Worm (Caenorhabditis elegans) whole organism, L2 larva: ENCODE measurements around the gene E02H1.1.

ENCODE experiments used
- C34F6.9 ChIP-seq: fragments of 150-350 bp; optimal IDR thresholded peaks from 2 replicates; lab custom pipeline; 2014; ENCODE audit warnings: missing biosample characterization, missing genetic modification characterization
- R02D3.7 ChIP-seq: fragments of 150-350 bp; optimal IDR thresholded peaks from 2 replicates; lab custom pipeline; 2014; ENCODE audit warnings: missing biosample characterization, missing genetic modification characterization
- Y55F3AM.14 ChIP-seq: fragments of 200-800 bp; sonication (Bioruptor generic); optimal IDR thresholded peaks from 2 replicates; lab custom pipeline; 2018; ENCODE audit warnings: mild to moderate bottlenecking, missing genetic modification characterization, missing compliant biosample characterization
- alr-1 ChIP-seq: fragments of 150-350 bp; optimal IDR thresholded peaks from 2 replicates; lab custom pipeline; 2014; ENCODE audit warnings: missing biosample characterization, missing genetic modification characterization
- aly-2 ChIP-seq: fragments of 150-350 bp; optimal IDR thresholded peaks from 2 replicates; lab custom pipeline; 2014; ENCODE audit warnings: missing biosample characterization, missing genetic modification characterization
- ama-1 ChIP-seq: fragments of 150-350 bp; optimal IDR thresholded peaks from 2 replicates; lab custom pipeline; 2018; ENCODE audit warnings: inconsistent platforms
- blmp-1 ChIP-seq: sonication (generic microtip); optimal IDR thresholded peaks from 2 replicates; lab custom pipeline; 2017; ENCODE audit warnings: missing genetic modification characterization, mild to moderate bottlenecking, missing compliant biosample characterization, antibody characterized with exemption, moderate library complexity; ENCODE audit not compliant: insufficient read depth
- ceh-16 ChIP-seq: fragments of 150-350 bp; optimal IDR thresholded peaks from 2 replicates; lab custom pipeline; 2014; ENCODE audit warnings: missing biosample characterization, missing genetic modification characterization
- crh-2 ChIP-seq: sonication (generic microtip); optimal IDR thresholded peaks from 2 replicates; lab custom pipeline; 2017; ENCODE audit warnings: missing biosample characterization, missing genetic modification characterization
- dmd-4 ChIP-seq: sonication (generic microtip); optimal IDR thresholded peaks from 2 replicates; lab custom pipeline; 2017; ENCODE audit warnings: missing biosample characterization, missing genetic modification characterization
- egl-27 ChIP-seq: sonication (generic microtip); optimal IDR thresholded peaks from 3 replicates; lab custom pipeline; 2017; ENCODE audit warnings: missing biosample characterization, missing genetic modification reagents, missing genetic modification characterization
- elt-3 ChIP-seq: sonication (generic microtip); optimal IDR thresholded peaks from 2 replicates; lab custom pipeline; 2017; ENCODE audit warnings: missing biosample characterization, missing genetic modification characterization
- fos-1 ChIP-seq: fragments of 150-350 bp; optimal IDR thresholded peaks from 2 replicates; lab custom pipeline; 2014; ENCODE audit warnings: missing biosample characterization, missing genetic modification characterization
- gmeb-1 ChIP-seq: fragments of 150-350 bp; optimal IDR thresholded peaks from 2 replicates; lab custom pipeline; 2014; ENCODE audit warnings: missing biosample characterization, missing genetic modification characterization
- lin-11 ChIP-seq: fragments of 150-350 bp; sonication (generic microtip); optimal IDR thresholded peaks from 2 replicates; lab custom pipeline; 2014; ENCODE audit warnings: missing biosample characterization, missing genetic modification characterization, inconsistent platforms, mixed read lengths
- lin-39 ChIP-seq: fragments of 150-350 bp; optimal IDR thresholded peaks from 2 replicates; lab custom pipeline; 2014; ENCODE audit warnings: missing biosample characterization, missing genetic modification reagents, missing genetic modification characterization
- lsy-2 ChIP-seq, 2 experiments: fragments of 150-350 bp in 1 of 2; sonication (generic microtip) in 1 of 2; optimal IDR thresholded peaks; 2 replicates each; lab custom pipeline; 2014 to 2017; ENCODE audit warnings: missing biosample characterization in 2 of 2, missing genetic modification characterization in 2 of 2
- mab-5 ChIP-seq: fragments of 150-350 bp; optimal IDR thresholded peaks from 2 replicates; lab custom pipeline; 2014; ENCODE audit warnings: missing biosample characterization, missing genetic modification characterization
- mbf-1 ChIP-seq: sonication (generic microtip); optimal IDR thresholded peaks from 2 replicates; lab custom pipeline; 2017; ENCODE audit warnings: missing biosample characterization, missing genetic modification characterization
- mdl-1 ChIP-seq, 2 experiments: fragments of 150-350 bp in 1 of 2; sonication (generic microtip) in 1 of 2; optimal IDR thresholded peaks; 2 replicates each; lab custom pipeline; 2017; ENCODE audit warnings: missing biosample characterization in 2 of 2, missing genetic modification characterization in 2 of 2
- nhr-129 ChIP-seq: fragments of 150-350 bp; optimal IDR thresholded peaks from 2 replicates; lab custom pipeline; 2014; ENCODE audit warnings: missing biosample characterization, missing genetic modification characterization
- nhr-23 ChIP-seq: fragments of 150-350 bp; optimal IDR thresholded peaks from 2 replicates; lab custom pipeline; 2014; ENCODE audit warnings: missing biosample characterization, missing genetic modification reagents, missing genetic modification characterization
- nhr-237 ChIP-seq: fragments of 150-350 bp; optimal IDR thresholded peaks from 2 replicates; lab custom pipeline; 2014; ENCODE audit warnings: missing biosample characterization, missing genetic modification characterization
- nhr-25 ChIP-seq: fragments of 150-350 bp; sonication (generic microtip); optimal IDR thresholded peaks from 3 replicates; lab custom pipeline; 2014; ENCODE audit warnings: missing biosample characterization, missing genetic modification characterization
- nhr-77 ChIP-seq: fragments of 150-350 bp; optimal IDR thresholded peaks from 2 replicates; lab custom pipeline; 2014; ENCODE audit warnings: missing biosample characterization, missing genetic modification characterization
- peb-1 ChIP-seq: fragments of 150-350 bp; optimal IDR thresholded peaks from 2 replicates; lab custom pipeline; 2014; ENCODE audit warnings: missing biosample characterization, missing genetic modification characterization
- sem-4 ChIP-seq: fragments of 150-350 bp; optimal IDR thresholded peaks from 2 replicates; lab custom pipeline; 2014; ENCODE audit warnings: missing biosample characterization, missing genetic modification reagents, missing genetic modification characterization
- skn-1 ChIP-seq: sonication (generic microtip); optimal IDR thresholded peaks from 2 replicates; lab custom pipeline; 2017; ENCODE audit warnings: missing biosample characterization, missing genetic modification characterization
- sma-9 ChIP-seq, 2 experiments: fragments of 150-350 bp in 1 of 2; sonication (generic microtip) in 1 of 2; optimal IDR thresholded peaks; 2 replicates each; lab custom pipeline; 2014 to 2016; ENCODE audit warnings: missing genetic modification characterization in 2 of 2, mild to moderate bottlenecking in 1 of 2, missing biosample characterization in 1 of 2, missing compliant biosample characterization in 1 of 2, missing genetic modification reagents in 1 of 2, moderate library complexity in 1 of 2
- unc-39 ChIP-seq: fragments of 150-350 bp; optimal IDR thresholded peaks from 2 replicates; lab custom pipeline; 2014; ENCODE audit warnings: missing biosample characterization, missing genetic modification characterization
- unc-55 ChIP-seq: fragments of 150-350 bp; sonication (generic microtip); optimal IDR thresholded peaks from 3 replicates; lab custom pipeline; 2014; ENCODE audit warnings: missing biosample characterization, missing genetic modification reagents, missing genetic modification characterization
- unc-62 ChIP-seq: fragments of 150-350 bp; optimal IDR thresholded peaks from 2 replicates; lab custom pipeline; 2014; ENCODE audit warnings: missing biosample characterization, missing genetic modification reagents, missing genetic modification characterization
- ztf-1 ChIP-seq: fragments of 200-800 bp; sonication (Bioruptor generic); conservative IDR thresholded peaks from 2 replicates; pipeline ENCODE4 v1.3.6; 2022; ENCODE audit warnings: missing genetic modification characterization, missing compliant biosample characterization
- ztf-4 ChIP-seq: fragments of 150-350 bp; optimal IDR thresholded peaks from 2 replicates; lab custom pipeline; 2014; ENCODE audit warnings: missing biosample characterization, missing genetic modification characterization

Gene E02H1.1

ce11 chrII:9614728-9615127 lies 23.8 kb upstream of the E02H1.1 start, which contains the start of gene hlh-6:
TSS of gene hlh-6 (minus strand) at chrII:9614828.
- no peak for TF ChIP-seq ztf-1 (GFP tag; lab: Robert Waterston, UW)
- no peak for TF ChIP-seq aly-2
- TF ChIP-seq elt-3, result no peak
- no peak for TF ChIP-seq ama-1 (lab: Kevin White, UChicago)
- TF ChIP-seq peb-1, result no peak
- TF ChIP-seq sma-9 (GFP tag; optimal IDR thresholded peaks at IDR 0.05; lab: Kevin White, UChicago), result no peak
- no peak for TF ChIP-seq sma-9 (tag; optimal IDR thresholded peaks at IDR 0.05; lab: Kevin White, UChicago)
- no peak for TF ChIP-seq mdl-1 (tag; optimal IDR thresholded peaks at IDR 0.05; lab: Kevin White, UChicago)
- no peak for TF ChIP-seq lsy-2 (tag; optimal IDR thresholded peaks at IDR 0.05; lab: Kevin White, UChicago)

DNA sequence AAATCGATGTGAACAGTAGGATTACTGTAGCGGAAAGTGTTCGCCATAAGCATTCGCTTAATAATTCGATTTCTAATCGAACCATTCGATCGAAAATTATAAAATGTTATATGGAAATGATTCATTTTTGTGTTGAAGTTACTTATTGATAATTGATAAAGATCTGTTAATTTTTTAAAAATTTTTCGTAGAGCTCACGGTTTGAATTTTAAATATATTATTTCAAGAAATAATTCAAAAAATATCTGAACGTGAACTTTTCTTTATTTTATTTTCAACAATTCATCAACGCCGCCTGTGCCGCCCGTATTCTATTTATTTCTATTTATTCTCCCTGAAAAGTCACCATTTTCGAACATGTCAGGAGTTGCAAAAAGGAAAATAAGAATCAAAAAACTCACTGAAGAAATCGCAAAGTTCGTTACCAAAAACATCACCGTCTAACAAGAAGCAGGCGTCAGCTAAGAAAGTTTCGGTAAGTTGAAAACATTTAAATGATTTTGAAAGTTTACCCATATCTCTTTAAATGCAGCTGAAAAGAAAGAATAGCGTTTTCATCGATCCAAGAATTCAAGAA lies 20.5 kb upstream of the E02H1.1 start, which contains the start of the genes T15H9.5 and T15H9.4:
T15H9.5 (minus strand) TSS at position 101 of the 577 bp plus-strand sequence.
T15H9.4 (plus strand) TSS at position 527 of the 577 bp plus-strand sequence.
- TF ChIP-seq nhr-25 (tag; lab: Kevin White, UChicago) (no peak), alr-1 (tag; lab: Kevin White, UChicago) (no peak), elt-3 (no peak), nhr-129 (tag; lab: Kevin White, UChicago) (no peak), fos-1 (tag; lab: Kevin White, UChicago) (no peak), lin-39 (tag; lab: Kevin White, UChicago) (no peak), peb-1 (no peak), unc-39 (tag; lab: Kevin White, UChicago) (no peak)

ce11 chrII:9609296-9609695 lies 18.3 kb upstream of the E02H1.1 start, which contains the start of gene pap-2:
TSS of gene pap-2 (minus strand) at chrII:9609396.
- TF ChIP-seq gmeb-1 (tag; lab: Kevin White, UChicago), result no peak
- TF ChIP-seq fos-1 (tag; lab: Kevin White, UChicago), result no peak
- TF ChIP-seq unc-62 (GFP tag; lab: Kevin White, UChicago), result no peak
- no peak for TF ChIP-seq R02D3.7 (tag; lab: Kevin White, UChicago)

DNA sequence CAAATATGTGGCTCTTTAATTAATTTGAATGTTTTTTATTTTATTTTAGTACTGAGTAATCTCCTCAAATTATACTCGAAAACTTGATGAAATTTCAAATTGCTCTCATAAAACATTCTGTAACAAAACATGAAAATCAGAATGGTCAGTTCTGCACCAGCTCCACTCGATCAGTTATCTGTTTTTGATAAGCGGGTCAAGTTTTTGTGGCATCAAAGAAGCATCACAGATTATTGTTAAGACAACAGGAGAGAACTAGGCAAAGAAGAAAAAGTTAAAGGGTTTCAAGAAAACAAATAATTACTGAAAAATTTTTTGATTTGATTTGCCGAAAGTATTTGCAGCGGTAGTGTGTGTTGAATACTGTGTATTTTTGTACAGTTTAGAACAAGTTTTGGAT lies 16.2 kb upstream of the E02H1.1 start:
- TF ChIP-seq C34F6.9 (no peak), sma-9 (GFP tag; optimal IDR thresholded peaks at IDR 0.05; lab: Kevin White, UChicago) (peak; percentile 52), sma-9 (tag; optimal IDR thresholded peaks at IDR 0.05; lab: Kevin White, UChicago) (no peak), mab-5 (tag; lab: Kevin White, UChicago) (no peak), lin-39 (tag; lab: Kevin White, UChicago) (no peak), nhr-23 (tag; lab: Kevin White, UChicago) (no peak), sem-4 (tag; lab: Kevin White, UChicago) (no peak), gmeb-1 (tag; lab: Kevin White, UChicago) (no peak)

- TF ChIP-seq mdl-1 (tag; optimal IDR thresholded peaks at IDR 0.05; lab: Kevin White, UChicago), result peak in 1 of 2 experiments; percentile 12
- no peak for TF ChIP-seq dmd-4 (tag; lab: Kevin White, UChicago)
- TF ChIP-seq nhr-23 (tag; lab: Kevin White, UChicago), result no peak
- no peak for TF ChIP-seq R02D3.7 (tag; lab: Kevin White, UChicago)
- no peak for TF ChIP-seq nhr-237 (tag; lab: Kevin White, UChicago)
- TF ChIP-seq C34F6.9, result peak; percentile 39
- peak; percentile 72 for TF ChIP-seq unc-55
- no peak for TF ChIP-seq blmp-1 (tag; lab: Kevin White, UChicago)
- no peak for TF ChIP-seq nhr-129 (tag; lab: Kevin White, UChicago)
- TF ChIP-seq egl-27, result no peak
- no peak for TF ChIP-seq ztf-4
- TF ChIP-seq ama-1 (lab: Kevin White, UChicago), result no peak
- no peak for TF ChIP-seq lin-39 (tag; lab: Kevin White, UChicago)
- no peak for TF ChIP-seq lin-11 (tag; lab: Kevin White, UChicago)
- TF ChIP-seq nhr-77 (tag; lab: Kevin White, UChicago), result no peak
- no peak for TF ChIP-seq ztf-1 (GFP tag; lab: Robert Waterston, UW)
- no peak for TF ChIP-seq skn-1 (tag; lab: Kevin White, UChicago)
- no peak for TF ChIP-seq Y55F3AM.14 (GFP tag; lab: Kevin White, UChicago)
- no peak for TF ChIP-seq mbf-1 (tag; lab: Kevin White, UChicago)
- TF ChIP-seq crh-2 (tag; lab: Kevin White, UChicago), result peak; percentile 30
- TF ChIP-seq ceh-16, result no peak
Measured at ce11 chrII:9606485-9607036, 15.6 kb upstream of the E02H1.1 start.
